Fruit fly (Drosophila melanogaster) whole organism, embryonic: Measurements from ENCODE around the gene CG1896.

Experiments used
- B-H2 ChIP-seq: fragments of 200-800 bp; sonication (Bioruptor generic); optimal IDR thresholded peaks from 2 replicates; lab custom pipeline; 2018; ENCODE audit warnings: missing biosample characterization, mild to moderate bottlenecking, missing genetic modification characterization
- Bgb ChIP-seq: fragments of 200-800 bp; sonication (Bioruptor generic); IDR thresholded peaks from 2 replicates; pipeline ENCODE4 v1.3.6; 2022; ENCODE audit warnings: missing biosample characterization, missing genetic modification characterization; ENCODE audit not compliant: partially characterized antibody
- CG10959 ChIP-seq: fragments of 200-800 bp; sonication (Bioruptor generic); IDR thresholded peaks from 2 replicates; pipeline ENCODE4 v1.3.6; 2022; ENCODE audit warnings: missing biosample characterization, missing genetic modification characterization
- CG15269 ChIP-seq: fragments of 200-800 bp; sonication (Bioruptor generic); optimal IDR thresholded peaks from 2 replicates; lab custom pipeline; 2018; ENCODE audit warnings: missing biosample characterization, mild to moderate bottlenecking, missing genetic modification characterization, moderate library complexity
- CG1529 ChIP-seq: fragments of 200-800 bp; sonication (Bioruptor generic); optimal IDR thresholded peaks from 3 replicates; lab custom pipeline; 2018; ENCODE audit warnings: missing biosample characterization, missing genetic modification characterization
- CG1603 ChIP-seq: fragments of 200-800 bp; sonication (Bioruptor generic); optimal IDR thresholded peaks from 2 replicates; lab custom pipeline; 2019; ENCODE audit warnings: missing biosample characterization, mild to moderate bottlenecking, missing genetic modification characterization, moderate library complexity
- CG16863 ChIP-seq: fragments of 200-800 bp; sonication (Bioruptor generic); optimal IDR thresholded peaks from 3 replicates; lab custom pipeline; 2016; ENCODE audit warnings: missing biosample characterization, missing genetic modification characterization
- CG18011 ChIP-seq: fragments of 200-800 bp; sonication (Bioruptor generic); optimal IDR thresholded peaks from 2 replicates; lab custom pipeline; 2017; ENCODE audit warnings: missing biosample characterization, missing genetic modification characterization, mild to moderate bottlenecking, moderate library complexity, missing genotype
- CG2120 ChIP-seq: fragments of 200-800 bp; sonication (Bioruptor generic); optimal IDR thresholded peaks from 3 replicates; lab custom pipeline; 2016; ENCODE audit warnings: missing biosample characterization, missing genetic modification characterization
- CG2202 ChIP-seq: fragments of 200-800 bp; sonication (Bioruptor generic); optimal IDR thresholded peaks from 2 replicates; lab custom pipeline; 2018; ENCODE audit warnings: missing biosample characterization, mild to moderate bottlenecking, missing genetic modification characterization
- CG2678 ChIP-seq: fragments of 200-800 bp; sonication (Bioruptor generic); optimal IDR thresholded peaks from 3 replicates; lab custom pipeline; 2019; ENCODE audit warnings: missing biosample characterization, mild to moderate bottlenecking, missing genetic modification characterization, moderate library complexity
- CG3163 ChIP-seq: fragments of 200-800 bp; sonication (Bioruptor generic); optimal IDR thresholded peaks from 3 replicates; lab custom pipeline; 2016; ENCODE audit warnings: missing biosample characterization, missing genetic modification characterization
- CG34224 ChIP-seq: fragments of 200-800 bp; sonication (Bioruptor generic); IDR thresholded peaks from 3 replicates; pipeline ENCODE4 v1.3.6; 2022; ENCODE audit warnings: missing biosample characterization, missing genetic modification characterization; ENCODE audit not compliant: partially characterized antibody
- CG9797 ChIP-seq: fragments of 200-800 bp; sonication (Bioruptor generic); optimal IDR thresholded peaks from 3 replicates; lab custom pipeline; 2018; ENCODE audit warnings: missing biosample characterization, mild to moderate bottlenecking, missing genetic modification characterization
- CG9932 ChIP-seq: fragments of 200-800 bp; sonication (Bioruptor generic); IDR thresholded peaks from 2 replicates; pipeline ENCODE4 v1.3.6; 2022; ENCODE audit warnings: missing biosample characterization, missing genetic modification characterization
- Dad ChIP-seq: fragments of 200-800 bp; sonication (Bioruptor generic); optimal IDR thresholded peaks from 3 replicates; lab custom pipeline; 2016; ENCODE audit warnings: missing biosample characterization, missing genetic modification characterization
- Dll ChIP-seq: fragments of 200-800 bp; sonication (Bioruptor generic); IDR thresholded peaks from 4 replicates; pipeline ENCODE4 v1.3.6; 2022; ENCODE audit warnings: missing biosample characterization, missing genetic modification characterization; ENCODE audit not compliant: partially characterized antibody
- Fer2 ChIP-seq: fragments of 200-800 bp; sonication (Bioruptor generic); optimal IDR thresholded peaks from 2 replicates; lab custom pipeline; 2018; ENCODE audit warnings: missing biosample characterization, mild to moderate bottlenecking, missing genetic modification characterization, moderate library complexity
- HmgD ChIP-seq: fragments of 200-800 bp; sonication (Bioruptor generic); optimal IDR thresholded peaks from 3 replicates; lab custom pipeline; 2016; ENCODE audit warnings: missing biosample characterization, missing genetic modification characterization
- HmgZ ChIP-seq: fragments of 200-800 bp; sonication (Bioruptor generic); optimal IDR thresholded peaks from 2 replicates; lab custom pipeline; 2018; ENCODE audit warnings: missing biosample characterization, mild to moderate bottlenecking, missing genetic modification characterization
- Hsf ChIP-seq: fragments of 200-800 bp; sonication (Bioruptor generic); optimal IDR thresholded peaks from 3 replicates; lab custom pipeline; 2016; ENCODE audit warnings: missing biosample characterization, missing genetic modification characterization
- Mes4 ChIP-seq: fragments of 200-800 bp; sonication (Bioruptor generic); optimal IDR thresholded peaks from 2 replicates; lab custom pipeline; 2016; ENCODE audit warnings: missing biosample characterization, missing genetic modification characterization
- NK7.1 ChIP-seq: fragments of 200-800 bp; sonication (Bioruptor generic); optimal IDR thresholded peaks from 3 replicates; lab custom pipeline; 2016; ENCODE audit warnings: missing biosample characterization, missing genetic modification characterization
- NfI ChIP-seq: fragments of 200-800 bp; sonication (Bioruptor generic); optimal IDR thresholded peaks from 3 replicates; lab custom pipeline; 2018; ENCODE audit warnings: missing biosample characterization, mild to moderate bottlenecking, missing genetic modification characterization, moderate library complexity
- Side ChIP-seq: fragments of 200-800 bp; sonication (Bioruptor generic); optimal IDR thresholded peaks from 2 replicates; lab custom pipeline; 2016; ENCODE audit warnings: missing biosample characterization, missing genetic modification characterization
- btn ChIP-seq: fragments of 200-800 bp; sonication (Bioruptor generic); optimal IDR thresholded peaks from 2 replicates; lab custom pipeline; 2016; ENCODE audit warnings: missing biosample characterization, missing genetic modification characterization
- chn ChIP-seq: fragments of 200-800 bp; sonication (Bioruptor generic); optimal IDR thresholded peaks from 2 replicates; lab custom pipeline; 2016; ENCODE audit warnings: missing biosample characterization, missing genetic modification characterization
- croc ChIP-seq: fragments of 200-800 bp; sonication (Bioruptor generic); conservative IDR thresholded peaks from 3 replicates; pipeline ENCODE4 v1.3.6; 2022; ENCODE audit warnings: missing biosample characterization, missing genetic modification characterization
- crp ChIP-seq, 2 experiments: fragments of 200-800 bp; sonication (Bioruptor generic); optimal IDR thresholded peaks; 2 replicates in 1 of 2; 3 replicates in 1 of 2; lab custom pipeline; 2017; ENCODE audit warnings: missing biosample characterization in 2 of 2, missing genetic modification characterization in 2 of 2, mild to moderate bottlenecking in 1 of 2, moderate library complexity in 1 of 2
- cwo ChIP-seq: fragments of 200-800 bp; sonication (Bioruptor generic); optimal IDR thresholded peaks from 3 replicates; lab custom pipeline; 2017; ENCODE audit warnings: missing biosample characterization, missing genetic modification characterization, mild to moderate bottlenecking, moderate library complexity, missing genetic modification reagents
- esg ChIP-seq: fragments of 200-800 bp; sonication (Bioruptor generic); conservative IDR thresholded peaks from 2 replicates; pipeline ENCODE4 v1.3.6; 2022; ENCODE audit warnings: missing biosample characterization, missing genetic modification characterization
- gcm ChIP-seq: fragments of 200-800 bp; sonication (Bioruptor generic); optimal IDR thresholded peaks from 2 replicates; lab custom pipeline; 2019; ENCODE audit warnings: missing biosample characterization, mild to moderate bottlenecking, missing genetic modification characterization, moderate library complexity
- hth ChIP-seq: fragments of >200 bp; optimal IDR thresholded peaks from 2 replicates; lab custom pipeline; 2017; ENCODE audit warnings: inconsistent platforms
- ind ChIP-seq: fragments of 200-800 bp; sonication (Bioruptor generic); optimal IDR thresholded peaks from 3 replicates; lab custom pipeline; 2016; ENCODE audit warnings: missing biosample characterization, missing genetic modification characterization
- kah ChIP-seq: fragments of 200-800 bp; sonication (Bioruptor generic); optimal IDR thresholded peaks from 2 replicates; lab custom pipeline; 2018; ENCODE audit warnings: missing biosample characterization, mild to moderate bottlenecking, missing genetic modification characterization
- kni ChIP-seq: fragments of 200-800 bp; sonication (Bioruptor generic); optimal IDR thresholded peaks from 3 replicates; lab custom pipeline; 2017; ENCODE audit warnings: mild to moderate bottlenecking, missing biosample characterization, missing genetic modification reagents, missing genetic modification characterization
- knrl ChIP-seq: fragments of 200-800 bp; sonication (Bioruptor generic); IDR thresholded peaks from 3 replicates; pipeline ENCODE4 v1.3.6; 2022; ENCODE audit warnings: missing biosample characterization, missing genetic modification characterization; ENCODE audit not compliant: partially characterized antibody
- lilli ChIP-seq: fragments of 200-800 bp; sonication (Bioruptor generic); optimal IDR thresholded peaks from 3 replicates; lab custom pipeline; 2016; ENCODE audit warnings: missing biosample characterization, missing genetic modification characterization
- luna ChIP-seq: fragments of 200-800 bp; sonication (Bioruptor generic); optimal IDR thresholded peaks from 2 replicates; lab custom pipeline; 2016; ENCODE audit warnings: missing biosample characterization, missing genetic modification characterization
- mirr ChIP-seq: fragments of 200-800 bp; sonication (Bioruptor generic); optimal IDR thresholded peaks from 3 replicates; lab custom pipeline; 2018; ENCODE audit warnings: missing biosample characterization, mild to moderate bottlenecking, missing genetic modification characterization
- phol ChIP-seq: fragments of 200-800 bp; sonication (Bioruptor generic); optimal IDR thresholded peaks from 3 replicates; lab custom pipeline; 2018; ENCODE audit warnings: missing biosample characterization, mild to moderate bottlenecking, missing genetic modification characterization, moderate library complexity
- pnt ChIP-seq: fragments of 200-800 bp; sonication (Bioruptor generic); optimal IDR thresholded peaks from 3 replicates; lab custom pipeline; 2016; ENCODE audit warnings: missing biosample characterization, missing genetic modification characterization
- rib ChIP-seq: fragments of 200-800 bp; sonication (Bioruptor generic); IDR thresholded peaks from 2 replicates; pipeline ENCODE4 v1.3.6; 2022; ENCODE audit warnings: missing biosample characterization, missing genetic modification characterization
- scrt ChIP-seq: fragments of 200-800 bp; sonication (Bioruptor generic); optimal IDR thresholded peaks from 2 replicates; lab custom pipeline; 2018; ENCODE audit warnings: missing biosample characterization, mild to moderate bottlenecking, missing genetic modification characterization, moderate library complexity
- sr ChIP-seq: fragments of 200-800 bp; sonication (Bioruptor generic); IDR thresholded peaks from 3 replicates; pipeline ENCODE4 v1.3.6; 2022; ENCODE audit warnings: missing biosample characterization, missing genetic modification characterization
- stwl ChIP-seq: fragments of 200-800 bp; sonication (Bioruptor generic); optimal IDR thresholded peaks from 3 replicates; lab custom pipeline; 2018; ENCODE audit warnings: missing biosample characterization, mild to moderate bottlenecking, missing genetic modification characterization, moderate library complexity
- tgo ChIP-seq: fragments of 200-800 bp; sonication (Bioruptor generic); IDR thresholded peaks from 3 replicates; pipeline ENCODE4 v1.3.6; 2022; ENCODE audit warnings: missing biosample characterization, missing genetic modification characterization
- toy ChIP-seq: fragments of 200-800 bp; sonication (Bioruptor generic); IDR thresholded peaks from 2 replicates; pipeline ENCODE4 v1.3.6; 2022; ENCODE audit warnings: missing biosample characterization, missing genetic modification characterization

CG1896 gene

dm6 chr3R:31717299-31718167 is 26.5 kb upstream of the CG1896 start (continued):
- TF ChIP-seq HmgZ (tag; lab: Kevin White, UChicago) (peak; percentile 42), HmgD (GFP tag; lab: Kevin White, UChicago) (no peak), mirr (no peak), lilli (GFP tag; lab: Kevin White, UChicago) (peak; percentile 79), gcm (GFP tag; lab: Kevin White, UChicago) (no peak), chn (GFP tag; lab: Kevin White, UChicago) (peak; percentile 5), CG2120 (GFP tag; lab: Kevin White, UChicago) (peak; percentile 79), crp (GFP tag; optimal IDR thresholded peaks at IDR 0.05; lab: Kevin White, UChicago) (no peak), tgo (GFP tag; lab: Robert Waterston, UW) (peak; percentile 51; the same call in 2 of the 3 replicates), Bgb (GFP tag; lab: Robert Waterston, UW) (peak; percentile 17; the same call in 1 of the 2 replicates), Fer2 (peak; percentile 22), cwo (GFP tag; lab: Kevin White, UChicago) (peak; percentile 48), B-H2 (GFP tag; lab: Kevin White, UChicago) (peak; percentile 22), luna (GFP tag; lab: Kevin White, UChicago) (no peak), Dad (GFP tag; lab: Kevin White, UChicago) (peak; percentile 39), Hsf (GFP tag; lab: Kevin White, UChicago) (peak; percentile 63), btn (no peak), stwl (no peak), knrl (GFP tag; lab: Robert Waterston, UW) (no peak), CG2202 (tag; lab: Kevin White, UChicago) (no peak), pnt (GFP tag; lab: Kevin White, UChicago) (peak; percentile 39), scrt (GFP tag; lab: Kevin White, UChicago) (peak; percentile 13), esg (GFP tag; lab: Robert Waterston, UW) (peak; percentile 60), Side (GFP tag; lab: Kevin White, UChicago) (peak; percentile 38), CG9932 (peak; percentile 59), phol (tag; lab: Kevin White, UChicago) (peak; percentile 59), NfI (peak; percentile 66), kni (no peak), NK7.1 (peak; percentile 45), CG34224 (GFP tag; lab: Robert Waterston, UW) (no peak), hth (lab: Kevin White, UChicago) (no peak), ind (GFP tag; lab: Kevin White, UChicago) (peak; percentile 53), rib (GFP tag; lab: Robert Waterston, UW) (no peak), CG1529 (GFP tag; lab: Kevin White, UChicago) (peak; percentile 36), toy (GFP tag; lab: Robert Waterston, UW) (no peak), CG10959 (GFP tag; lab: Robert Waterston, UW) (no peak), sr (GFP tag; lab: Robert Waterston, UW) (peak; percentile 45; the same call in 1 of the 3 replicates), kah (GFP tag; lab: Kevin White, UChicago) (no peak), CG18011 (GFP tag; lab: Kevin White, UChicago) (peak; percentile 41), CG16863 (GFP tag; lab: Kevin White, UChicago) (peak; percentile 33), CG2678 (tag; lab: Kevin White, UChicago) (peak; percentile 78), CG1603 (peak; percentile 60), CG3163 (no peak), CG15269 (tag; lab: Kevin White, UChicago) (peak; percentile 71), croc (GFP tag; lab: Robert Waterston, UW) (peak; percentile 53; the same call in 2 of the 3 replicates), Dll (GFP tag; lab: Robert Waterston, UW) (no peak), Mes4 (GFP tag; lab: Kevin White, UChicago) (peak; percentile 58), CG9797 (GFP tag; lab: Kevin White, UChicago) (no peak)
